Fruit fly (Drosophila melanogaster) whole organism, prepupa: ENCODE results near the gene CG9312.

Source experiments
- Blimp-1 ChIP-seq: fragments of 200-800 bp; sonication (Bioruptor generic); optimal IDR thresholded peaks from 3 replicates; lab custom pipeline; 2017; ENCODE audit warnings: missing biosample characterization, missing genetic modification characterization, mild to moderate bottlenecking, moderate library complexity, missing genetic modification reagents
- CG10631 ChIP-seq: fragments of 200-800 bp; sonication (Bioruptor generic); optimal IDR thresholded peaks from 2 replicates; lab custom pipeline; 2016; ENCODE audit warnings: missing biosample characterization, missing genetic modification characterization
- CG10669 ChIP-seq: fragments of 200-800 bp; sonication (Bioruptor generic); optimal IDR thresholded peaks from 3 replicates; lab custom pipeline; 2018; ENCODE audit warnings: missing biosample characterization, mild to moderate bottlenecking, missing genetic modification characterization, moderate library complexity
- CG11294 ChIP-seq: fragments of 200-800 bp; sonication (Bioruptor generic); IDR thresholded peaks from 2 replicates; pipeline ENCODE4 v1.3.6; 2022; ENCODE audit warnings: missing biosample characterization, missing genetic modification characterization
- CG11762 ChIP-seq: fragments of 200-800 bp; sonication (Bioruptor generic); optimal IDR thresholded peaks from 3 replicates; lab custom pipeline; 2016; ENCODE audit warnings: missing biosample characterization, missing genetic modification characterization; ENCODE audit not compliant: insufficient read depth
- CG15336 ChIP-seq: fragments of 200-800 bp; sonication (Bioruptor generic); IDR thresholded peaks from 2 replicates; pipeline ENCODE4 v1.3.6; 2022; ENCODE audit warnings: missing biosample characterization, missing genetic modification characterization
- CG1621 ChIP-seq: fragments of 200-800 bp; sonication (Bioruptor generic); optimal IDR thresholded peaks from 3 replicates; lab custom pipeline; 2018; ENCODE audit warnings: missing biosample characterization, mild to moderate bottlenecking, missing genetic modification characterization
- CG16779 ChIP-seq: fragments of 200-800 bp; sonication (Bioruptor generic); optimal IDR thresholded peaks from 3 replicates; lab custom pipeline; 2017; ENCODE audit warnings: missing biosample characterization, mild to moderate bottlenecking, missing genetic modification characterization
- CG31627 ChIP-seq: fragments of 200-800 bp; sonication (Bioruptor generic); optimal IDR thresholded peaks from 3 replicates; lab custom pipeline; 2016; ENCODE audit warnings: missing biosample characterization, missing genetic modification characterization
- CG34406 ChIP-seq: fragments of 200-800 bp; sonication (Bioruptor generic); optimal IDR thresholded peaks from 3 replicates; lab custom pipeline; 2016; ENCODE audit warnings: missing biosample characterization, missing genetic modification characterization
- CG3919 ChIP-seq: fragments of 200-800 bp; sonication (Bioruptor generic); optimal IDR thresholded peaks from 3 replicates; lab custom pipeline; 2016; ENCODE audit warnings: missing biosample characterization, missing genetic modification characterization
- CG4318 ChIP-seq: fragments of 200-800 bp; sonication (Bioruptor generic); optimal IDR thresholded peaks from 3 replicates; lab custom pipeline; 2017; ENCODE audit warnings: missing biosample characterization, mild to moderate bottlenecking, missing genetic modification characterization
- CG6163 ChIP-seq: fragments of 200-800 bp; sonication (Bioruptor generic); IDR thresholded peaks from 3 replicates; pipeline ENCODE4 v1.3.6; 2022; ENCODE audit warnings: missing biosample characterization, missing genetic modification characterization
- CG6276 ChIP-seq: fragments of 200-800 bp; sonication (Bioruptor generic); optimal IDR thresholded peaks from 2 replicates; lab custom pipeline; 2017; ENCODE audit warnings: missing biosample characterization, mild to moderate bottlenecking, missing genetic modification characterization
- CG6808 ChIP-seq: fragments of 200-800 bp; sonication (Bioruptor generic); optimal IDR thresholded peaks from 3 replicates; lab custom pipeline; 2017; ENCODE audit warnings: missing biosample characterization, missing genetic modification characterization, mild to moderate bottlenecking, moderate library complexity, missing genetic modification reagents
- CG6854 ChIP-seq: fragments of 200-800 bp; sonication (Bioruptor generic); optimal IDR thresholded peaks from 2 replicates; lab custom pipeline; 2017; ENCODE audit warnings: missing biosample characterization, mild to moderate bottlenecking, missing genetic modification characterization
- CG7368 ChIP-seq: fragments of 200-800 bp; sonication (Bioruptor generic); optimal IDR thresholded peaks from 3 replicates; lab custom pipeline; 2016; ENCODE audit warnings: missing biosample characterization, missing genetic modification characterization
- CG8119 ChIP-seq: fragments of 200-800 bp; sonication (Bioruptor generic); IDR thresholded peaks from 3 replicates; pipeline ENCODE4 v1.3.6; 2022; ENCODE audit warnings: missing biosample characterization, missing genetic modification characterization
- CG8319 ChIP-seq: fragments of 200-800 bp; sonication (Bioruptor generic); optimal IDR thresholded peaks from 3 replicates; lab custom pipeline; 2016; ENCODE audit warnings: missing biosample characterization, missing genetic modification characterization
- CG8632 ChIP-seq: fragments of 200-800 bp; sonication (Bioruptor generic); optimal IDR thresholded peaks from 3 replicates; lab custom pipeline; 2016; ENCODE audit warnings: missing biosample characterization, missing genetic modification characterization
- Eip75B ChIP-seq: fragments of 200-800 bp; sonication (Bioruptor generic); optimal IDR thresholded peaks from 3 replicates; lab custom pipeline; 2016; ENCODE audit warnings: missing biosample characterization, missing genetic modification characterization
- Eip93F ChIP-seq: fragments of 200-800 bp; sonication (Bioruptor generic); optimal IDR thresholded peaks from 2 replicates; lab custom pipeline; 2016; ENCODE audit warnings: missing biosample characterization, mild to moderate bottlenecking, missing genetic modification characterization
- Ets21C ChIP-seq: fragments of 200-800 bp; sonication (Bioruptor generic); optimal IDR thresholded peaks from 3 replicates; lab custom pipeline; 2016; ENCODE audit warnings: missing biosample characterization, missing genetic modification characterization
- Ets96B ChIP-seq: fragments of 200-800 bp; optimal IDR thresholded peaks from 2 replicates; lab custom pipeline; 2019; ENCODE audit warnings: missing biosample characterization, mild to moderate bottlenecking, missing genetic modification characterization, moderate library complexity
- Gug ChIP-seq: fragments of 200-800 bp; sonication (Bioruptor generic); IDR thresholded peaks from 2 replicates; pipeline ENCODE4 v1.3.6; 2022; ENCODE audit warnings: missing biosample characterization, missing genetic modification characterization
- Hr38 ChIP-seq: sonication (Bioruptor generic); optimal IDR thresholded peaks from 2 replicates; lab custom pipeline; 2016; ENCODE audit warnings: missing biosample characterization, missing genetic modification characterization
- Hr39 ChIP-seq: fragments of 200-800 bp; sonication (Bioruptor generic); optimal IDR thresholded peaks from 2 replicates; lab custom pipeline; 2016; ENCODE audit warnings: missing biosample characterization, missing genetic modification characterization
- Met ChIP-seq: fragments of 200-800 bp; sonication (Bioruptor generic); optimal IDR thresholded peaks from 3 replicates; lab custom pipeline; 2016; ENCODE audit warnings: missing biosample characterization, missing genetic modification characterization
- OdsH ChIP-seq: fragments of 200-800 bp; sonication (Bioruptor generic); optimal IDR thresholded peaks from 3 replicates; lab custom pipeline; 2016; ENCODE audit warnings: missing biosample characterization, missing genetic modification characterization
- Smox ChIP-seq: fragments of 200-800 bp; sonication (Bioruptor generic); optimal IDR thresholded peaks from 3 replicates; lab custom pipeline; 2016; ENCODE audit warnings: missing biosample characterization, missing genetic modification characterization
- Sox102F ChIP-seq: fragments of 200-800 bp; sonication (Bioruptor generic); optimal IDR thresholded peaks from 2 replicates; lab custom pipeline; 2016; ENCODE audit warnings: missing biosample characterization, mild to moderate bottlenecking, missing genetic modification characterization
- Sox14 ChIP-seq: fragments of 200-800 bp; sonication (Bioruptor generic); optimal IDR thresholded peaks from 3 replicates; lab custom pipeline; 2016; ENCODE audit warnings: missing biosample characterization, missing genetic modification characterization
- cyc ChIP-seq: fragments of 200-800 bp; sonication (Bioruptor generic); optimal IDR thresholded peaks from 3 replicates; lab custom pipeline; 2016; ENCODE audit warnings: missing biosample characterization, missing genetic modification characterization
- dsx ChIP-seq: fragments of 200-800 bp; optimal IDR thresholded peaks from 3 replicates; lab custom pipeline; 2019; ENCODE audit warnings: missing biosample characterization, mild to moderate bottlenecking, missing genetic modification characterization, moderate library complexity; ENCODE audit not compliant: poor library complexity, severe bottlenecking
- esn ChIP-seq: fragments of 200-800 bp; sonication (Bioruptor generic); optimal IDR thresholded peaks from 2 replicates; lab custom pipeline; 2016; ENCODE audit warnings: missing biosample characterization, mild to moderate bottlenecking, missing genetic modification characterization, moderate library complexity
- fd59A ChIP-seq: fragments of 200-800 bp; sonication (Bioruptor generic); optimal IDR thresholded peaks from 2 replicates; lab custom pipeline; 2017; ENCODE audit warnings: missing biosample characterization, mild to moderate bottlenecking, missing genetic modification characterization, missing genetic modification reagents
- fd85E ChIP-seq: fragments of 200-800 bp; sonication (Bioruptor generic); optimal IDR thresholded peaks from 3 replicates; lab custom pipeline; 2016; ENCODE audit warnings: missing biosample characterization, missing genetic modification characterization
- lz ChIP-seq: fragments of 200-800 bp; sonication (Bioruptor generic); optimal IDR thresholded peaks from 3 replicates; lab custom pipeline; 2016; ENCODE audit warnings: missing biosample characterization, missing genetic modification characterization
- net ChIP-seq: fragments of 200-800 bp; sonication (Bioruptor generic); optimal IDR thresholded peaks from 3 replicates; lab custom pipeline; 2016; ENCODE audit warnings: missing biosample characterization, missing genetic modification characterization
- pdm3 ChIP-seq: fragments of 200-800 bp; sonication (Bioruptor generic); optimal IDR thresholded peaks from 3 replicates; lab custom pipeline; 2016; ENCODE audit warnings: missing biosample characterization, missing genetic modification characterization
- salr ChIP-seq, 2 experiments: fragments of 200-800 bp; sonication (Bioruptor generic); optimal IDR thresholded peaks; 3 replicates each; lab custom pipeline; 2016 to 2018; ENCODE audit warnings: missing biosample characterization in 2 of 2, missing genetic modification characterization in 2 of 2, mild to moderate bottlenecking in 1 of 2
- ss ChIP-seq, 2 experiments: fragments of 200-800 bp; sonication (Bioruptor generic); optimal IDR thresholded peaks; 2 replicates in 1 of 2; 3 replicates in 1 of 2; lab custom pipeline; 2017 to 2018; ENCODE audit warnings: mild to moderate bottlenecking in 2 of 2, missing biosample characterization in 2 of 2, missing genetic modification characterization in 2 of 2, moderate library complexity in 1 of 2
- svp ChIP-seq: fragments of 200-800 bp; sonication (Bioruptor generic); peaks from one replicate; lab custom pipeline; 2016; ENCODE audit warnings: missing biosample characterization, missing genetic modification characterization
- topi ChIP-seq: fragments of 200-800 bp; sonication (Bioruptor generic); optimal IDR thresholded peaks from 3 replicates; lab custom pipeline; 2016; ENCODE audit warnings: missing biosample characterization, missing genetic modification characterization

Gene CG9312

dm6 chr3R:13721998-13722397 is 43.6 kb upstream of the CG9312 start:
- TF ChIP-seq Sox102F (GFP tag; lab: Kevin White, UChicago) = no peak
- no peak for TF ChIP-seq CG11294
- TF ChIP-seq CG11762 = no peak
- no peak for TF ChIP-seq CG6854 (GFP tag; lab: Kevin White, UChicago)
- no peak for TF ChIP-seq Hr38 (GFP tag; lab: Kevin White, UChicago)
- TF ChIP-seq CG7368 (GFP tag; lab: Kevin White, UChicago) = no peak
- TF ChIP-seq CG10669 = no peak
- TF ChIP-seq CG31627 (GFP tag; lab: Kevin White, UChicago) = no peak
- TF ChIP-seq Eip93F (GFP tag; lab: Kevin White, UChicago) = no peak
- no peak for TF ChIP-seq OdsH (GFP tag; lab: Kevin White, UChicago)
- TF ChIP-seq Smox = no peak
- TF ChIP-seq Hr39 (GFP tag; lab: Kevin White, UChicago) = no peak
- no peak for TF ChIP-seq topi (GFP tag; lab: Kevin White, UChicago)
- TF ChIP-seq CG15336 = no peak
- no peak for TF ChIP-seq Ets96B (tag; lab: Kevin White, UChicago)
- no peak for TF ChIP-seq CG16779 (tag; lab: Kevin White, UChicago)
- no peak for TF ChIP-seq lz (GFP tag; lab: Kevin White, UChicago)
- TF ChIP-seq CG6808 (GFP tag; lab: Kevin White, UChicago) = no peak
- TF ChIP-seq cyc = no peak

- TF ChIP-seq fd59A = no peak
- TF ChIP-seq Met (GFP tag; lab: Kevin White, UChicago) = no peak
- TF ChIP-seq ss (GFP tag; optimal IDR thresholded peaks at IDR 0.05; lab: Kevin White, UChicago) = no peak
- TF ChIP-seq CG31627 (GFP tag; lab: Kevin White, UChicago) = no peak
- no peak for TF ChIP-seq CG6276 (GFP tag; lab: Kevin White, UChicago)
- no peak for TF ChIP-seq Hr38 (GFP tag; lab: Kevin White, UChicago)
- TF ChIP-seq CG4318 = no peak
- TF ChIP-seq Ets21C (GFP tag; lab: Kevin White, UChicago) = no peak
- no peak for TF ChIP-seq CG7368 (GFP tag; lab: Kevin White, UChicago)
- no peak for TF ChIP-seq CG6163
- TF ChIP-seq CG16779 (tag; lab: Kevin White, UChicago) = no peak
- TF ChIP-seq dsx (GFP tag; lab: Kevin White, UChicago) = no peak
- TF ChIP-seq svp (GFP tag; lab: Kevin White, UChicago) = no peak
- TF ChIP-seq topi (GFP tag; lab: Kevin White, UChicago) = no peak
- TF ChIP-seq Eip75B (GFP tag; lab: Kevin White, UChicago) = no peak
Measured at dm6 chr3R:13722451-13722850, 43.1 kb upstream of the CG9312 start.

- no peak for TF ChIP-seq topi (GFP tag; lab: Kevin White, UChicago)
- no peak for TF ChIP-seq CG16779 (tag; lab: Kevin White, UChicago)
Measured at dm6 chr3R:13724029-13724638, 41.4 kb upstream of the CG9312 start.

- TF ChIP-seq CG1621 (tag; lab: Kevin White, UChicago) (no peak), CG11294 (no peak), lz (GFP tag; lab: Kevin White, UChicago) (no peak), salr (GFP tag; optimal IDR thresholded peaks at IDR 0.05; lab: Kevin White, UChicago) (no peak), CG8319 (GFP tag; lab: Kevin White, UChicago) (no peak), OdsH (GFP tag; lab: Kevin White, UChicago) (peak; percentile 26), CG34406 (GFP tag; lab: Kevin White, UChicago) (peak; percentile 1), CG8119 (0 out of 3 replicates have a peak, but pooled peaks have one; percentile 35), CG8632 (GFP tag; lab: Kevin White, UChicago) (no peak), fd85E (GFP tag; lab: Kevin White, UChicago) (no peak), esn (GFP tag; lab: Kevin White, UChicago) (peak; percentile 22), net (no peak), CG10631 (no peak), topi (GFP tag; lab: Kevin White, UChicago) (no peak), pdm3 (GFP tag; lab: Kevin White, UChicago) (peak; percentile 18), Gug (GFP tag; lab: Robert Waterston, UW) (no peak), CG31627 (GFP tag; lab: Kevin White, UChicago) (no peak), CG16779 (tag; lab: Kevin White, UChicago) (no peak), Sox102F (GFP tag; lab: Kevin White, UChicago) (peak; percentile 3), fd59A (no peak), Ets21C (GFP tag; lab: Kevin White, UChicago) (no peak), Blimp-1 (GFP tag; lab: Kevin White, UChicago) (no peak), Sox14 (GFP tag; lab: Kevin White, UChicago) (no peak), CG3919 (GFP tag; lab: Kevin White, UChicago) (no peak), Ets96B (tag; lab: Kevin White, UChicago) (no peak)
Measured at dm6 chr3R:13726795-13727194, 38.8 kb upstream of the CG9312 start.
